Worm (Caenorhabditis elegans): ENCODE data around the gene nuo-4.

The nuo-4 gene

DNA sequence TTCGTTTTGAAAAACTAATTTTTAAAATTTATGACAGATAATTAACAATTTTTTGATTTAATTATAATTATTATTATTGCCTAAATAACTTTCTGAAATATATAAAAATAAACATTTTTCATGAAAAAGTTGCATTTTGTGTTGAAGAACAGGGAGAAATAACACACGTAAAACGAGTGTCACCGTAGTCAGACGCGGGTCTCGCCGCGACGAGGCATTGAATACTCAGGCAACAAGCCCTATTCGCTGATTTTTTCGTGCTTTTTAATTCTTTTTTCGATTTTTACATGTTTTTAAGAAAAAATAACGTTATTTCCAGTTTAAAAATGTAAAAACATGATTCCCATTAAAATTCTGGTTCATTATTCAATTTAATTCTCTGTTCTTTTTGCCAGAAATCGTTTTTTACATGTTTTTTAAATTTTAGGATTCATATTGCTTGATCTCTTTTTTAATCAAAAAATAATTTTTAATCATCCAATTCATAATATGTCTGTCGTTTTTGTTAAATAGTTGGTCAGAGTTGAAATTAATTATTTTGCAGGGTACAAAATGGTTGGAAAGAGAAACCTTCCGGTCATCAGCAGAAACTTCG is 49.4 kb upstream of the nuo-4 start, which contains the start of gene rpl-6 (continued):
- TF ChIP-seq nhr-47 (tag; optimal IDR thresholded peaks at IDR 0.05) (peak; percentile 90), ceh-63 (GFP tag; optimal IDR thresholded peaks at IDR 0.05) (no peak), elt-3 (tag; optimal IDR thresholded peaks at IDR 0.05) (peak in 5 of 6 experiments; percentile 14 to 98 (median 73)), tlp-1 (tag; optimal IDR thresholded peaks at IDR 0.05) (no peak), nhr-11 (tag; optimal IDR thresholded peaks at IDR 0.05) (peak; percentile 88), lin-39 (tag; optimal IDR thresholded peaks at IDR 0.05) (peak; percentile 73), dsc-1 (tag; optimal IDR thresholded peaks at IDR 0.05) (peak; percentile 81), lin-35 (GFP tag; optimal IDR thresholded peaks at IDR 0.05) (peak; percentile 85 to 92), hlh-17 (GFP tag; optimal IDR thresholded peaks at IDR 0.05; ENCODE audit: borderline replicate concordance) (no peak), isw-1 (GFP tag; IDR thresholded peaks at IDR 0.05) (peak; percentile 90), nhr-77 (tag; optimal IDR thresholded peaks at IDR 0.05) (peak; percentile 83), nhr-76 (tag; optimal IDR thresholded peaks at IDR 0.05) (no peak), snpc-4 (tag; optimal IDR thresholded peaks at IDR 0.05) (peak; percentile 57), pqm-1 (tag; optimal IDR thresholded peaks at IDR 0.05) (no peak), nhr-28 (tag; optimal IDR thresholded peaks at IDR 0.05) (no peak), swsn-7 (tag; optimal IDR thresholded peaks at IDR 0.05) (peak; percentile 85), F16B12.6 (tag; optimal IDR thresholded peaks at IDR 0.05) (peak; percentile 46), hpl-2 (GFP tag; optimal IDR thresholded peaks at IDR 0.05) (peak; percentile 70), alr-1 (tag; optimal IDR thresholded peaks at IDR 0.05; ENCODE audit: borderline replicate concordance) (no peak), hlh-4 (tag; optimal IDR thresholded peaks at IDR 0.05) (no peak), pag-3 (tag; optimal IDR thresholded peaks at IDR 0.05; ENCODE audit: borderline replicate concordance, insufficient read depth) (no peak), efl-3 (GFP tag; optimal IDR thresholded peaks at IDR 0.05) (no peak), mdl-1 (tag; optimal IDR thresholded peaks at IDR 0.05) (peak in 1 of 2 experiments; percentile 77), jun-1 (tag; optimal IDR thresholded peaks at IDR 0.05) (peak; percentile 81), rnt-1 (tag; optimal IDR thresholded peaks at IDR 0.05) (peak; percentile 91), C16A3.4 (tag; optimal IDR thresholded peaks at IDR 0.05) (peak; percentile 97), egl-27 (tag; optimal IDR thresholded peaks at IDR 0.05) (peak; percentile 63 to 87), lin-13 (GFP tag; optimal IDR thresholded peaks at IDR 0.05) (peak; percentile 83), ceh-8 (GFP tag; optimal IDR thresholded peaks at IDR 0.05) (peak; percentile 12), grh-1 (GFP tag; IDR thresholded peaks at IDR 0.05) (peak; percentile 80), nhr-84 (tag; optimal IDR thresholded peaks at IDR 0.05) (no peak), nhr-12 (tag; optimal IDR thresholded peaks at IDR 0.05) (no peak), xbp-1 (tag; optimal IDR thresholded peaks at IDR 0.05) (peak; percentile 91), unc-62 (GFP tag; optimal IDR thresholded peaks at IDR 0.05) (no peak), ceh-90 (tag; optimal IDR thresholded peaks at IDR 0.05) (peak; percentile 33), egl-13 (tag; optimal IDR thresholded peaks at IDR 0.05) (peak; percentile 69)

DNA sequence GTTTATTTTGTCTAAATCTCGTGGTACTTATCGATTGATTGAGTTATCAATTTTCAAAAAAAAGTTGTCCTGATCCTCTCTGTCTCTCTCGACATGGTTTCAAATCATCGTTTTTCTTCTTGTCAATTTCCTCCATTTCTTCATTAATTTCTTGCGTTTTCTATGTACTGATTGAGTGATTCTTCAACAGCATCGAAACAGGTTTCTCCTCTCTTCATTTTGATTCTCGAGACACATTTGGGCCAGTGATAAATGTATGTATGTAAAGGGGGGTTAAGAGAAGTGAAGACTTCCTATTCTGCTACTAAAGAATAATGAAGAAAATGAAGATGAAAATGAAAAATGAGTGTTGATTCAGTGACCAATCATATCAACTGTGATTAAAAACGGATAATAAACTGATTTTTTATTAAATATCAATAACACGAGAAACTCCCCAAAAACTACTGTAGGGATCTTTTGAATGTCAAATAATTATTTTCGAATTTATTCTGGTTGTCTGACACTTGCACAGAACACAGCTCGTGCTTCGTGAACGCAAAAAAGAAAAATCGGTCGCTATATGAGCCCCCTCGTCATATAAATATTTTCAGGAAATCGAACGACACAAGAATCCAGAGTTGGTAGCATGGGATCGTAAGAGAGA is 44.6 kb upstream of the nuo-4 start:
- TF ChIP-seq zip-4 (GFP tag; optimal IDR thresholded peaks at IDR 0.05) (no peak), nhr-71 (tag; optimal IDR thresholded peaks at IDR 0.05) (peak; percentile 57), mab-9 (GFP tag; IDR thresholded peaks at IDR 0.05) (no peak), nhr-237 (tag; optimal IDR thresholded peaks at IDR 0.05) (no peak), sptf-1 (tag; optimal IDR thresholded peaks at IDR 0.05) (no peak), elt-2 (tag; optimal IDR thresholded peaks at IDR 0.05) (no peak), nhr-84 (tag; optimal IDR thresholded peaks at IDR 0.05) (no peak), nhr-12 (tag; optimal IDR thresholded peaks at IDR 0.05) (no peak), ama-1 (optimal IDR thresholded peaks at IDR 0.05) (no peak), pqm-1 (tag; optimal IDR thresholded peaks at IDR 0.05) (no peak), nhr-11 (tag; optimal IDR thresholded peaks at IDR 0.05) (no peak), tlp-1 (tag; optimal IDR thresholded peaks at IDR 0.05) (no peak), nhr-20 (tag; optimal IDR thresholded peaks at IDR 0.05) (peak; percentile 51), pag-3 (tag; optimal IDR thresholded peaks at IDR 0.05; ENCODE audit: borderline replicate concordance, insufficient read depth) (no peak), hpl-2 (GFP tag; optimal IDR thresholded peaks at IDR 0.05) (no peak), fkh-4 (tag; optimal IDR thresholded peaks at IDR 0.05; ENCODE audit: borderline replicate concordance) (no peak), snu-23 (GFP tag; optimal IDR thresholded peaks at IDR 0.05) (peak; percentile 56), ets-5 (GFP tag; IDR thresholded peaks at IDR 0.05) (no peak), C16A3.4 (tag; optimal IDR thresholded peaks at IDR 0.05) (no peak), nhr-77 (tag; optimal IDR thresholded peaks at IDR 0.05) (no peak), lir-3 (tag; optimal IDR thresholded peaks at IDR 0.05; ENCODE audit: poor library complexity) (no peak), lin-14 (GFP tag; optimal IDR thresholded peaks at IDR 0.05) (peak; percentile 57), C34B4.2 (tag; optimal IDR thresholded peaks at IDR 0.05) (no peak)

Data from whole organism, L1 larva.